Worm (Caenorhabditis elegans): ENCODE data around the gene Y17G7B.20.
A peak's percentile ranks its signal among the peaks of the same experiment; 100 is the strongest.

Y17G7B.20 gene

DNA sequence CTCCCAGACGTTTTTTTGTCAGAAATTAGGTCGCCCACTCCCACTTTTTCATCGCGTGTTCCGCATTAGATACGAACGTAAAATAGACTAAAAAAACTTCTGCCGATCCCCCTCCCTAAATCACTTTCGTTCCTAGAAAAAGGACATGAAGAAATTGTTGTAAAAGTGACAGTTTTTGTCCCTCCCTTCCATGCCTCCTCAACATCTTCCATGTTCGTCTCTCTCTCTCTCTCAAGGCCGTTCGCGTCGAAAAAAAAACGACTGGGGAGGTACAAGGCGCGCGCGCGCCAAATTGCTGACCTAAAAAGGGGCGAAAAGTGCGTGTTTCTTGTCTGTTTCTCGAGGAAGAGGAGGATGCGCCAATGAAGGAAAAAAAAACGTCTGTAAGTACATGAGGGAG, 50.9 kb downstream of the Y17G7B.20 start:
- TF ChIP-seq nhr-76 (tag; optimal IDR thresholded peaks at IDR 0.05) (no peak), mxl-3 (GFP tag; optimal IDR thresholded peaks at IDR 0.05) (peak; percentile 76), cey-2 (tag; optimal IDR thresholded peaks at IDR 0.05; ENCODE audit: borderline replicate concordance, insufficient read depth) (no peak), fkh-10 (GFP tag; optimal IDR thresholded peaks at IDR 0.05) (no peak), ceh-82 (tag; optimal IDR thresholded peaks at IDR 0.05) (no peak), dmd-8 (GFP tag; IDR thresholded peaks at IDR 0.05) (no peak), hlh-30 (tag; optimal IDR thresholded peaks at IDR 0.05; ENCODE audit: insufficient read depth) (peak; percentile 42), ceh-32 (tag; optimal IDR thresholded peaks at IDR 0.05; ENCODE audit: poor library complexity) (no peak), unc-130 (GFP tag; optimal IDR thresholded peaks at IDR 0.05) (no peak), lin-13 (GFP tag; optimal IDR thresholded peaks at IDR 0.05) (no peak), mes-2 (tag; optimal IDR thresholded peaks at IDR 0.05; ENCODE audit: poor library complexity, severe bottlenecking) (no peak), T26A8.4 (GFP tag; IDR thresholded peaks at IDR 0.05) (no peak), set-16 (GFP tag; IDR thresholded peaks at IDR 0.05) (peak; percentile 13; the same call in 1 of the 2 replicates), daf-8 (GFP tag; IDR thresholded peaks at IDR 0.05) (no peak), nhr-28 (tag; optimal IDR thresholded peaks at IDR 0.05) (peak; percentile 59), dve-1 (tag; optimal IDR thresholded peaks at IDR 0.05; ENCODE audit: insufficient read depth) (peak; percentile 12), madf-9 (GFP tag; conservative IDR thresholded peaks at IDR 0.05) (no peak), lsy-2 (tag; optimal IDR thresholded peaks at IDR 0.05) (peak in 1 of 2 experiments; percentile 13), nhr-10 (tag; optimal IDR thresholded peaks at IDR 0.05) (no peak), nhr-25 (tag; optimal IDR thresholded peaks at IDR 0.05; ENCODE audit: borderline replicate concordance, insufficient read depth) (peak; percentile 93), ztf-7 (tag; optimal IDR thresholded peaks at IDR 0.05) (no peak), mep-1 (tag; optimal IDR thresholded peaks at IDR 0.05) (peak; percentile 43), saeg-2 (GFP tag; IDR thresholded peaks at IDR 0.05) (no peak), mxl-2 (GFP tag; conservative IDR thresholded peaks at IDR 0.05) (no peak), ces-1 (GFP tag; optimal IDR thresholded peaks at IDR 0.05) (no peak), unc-62 (GFP tag; optimal IDR thresholded peaks at IDR 0.05 in 1 of 2) (peak in 1 of 2 experiments; percentile 85), unc-62 (tag; optimal IDR thresholded peaks at IDR 0.05) (no peak), ama-1 (optimal IDR thresholded peaks at IDR 0.05) (no peak), daf-16 (GFP tag; optimal IDR thresholded peaks at IDR 0.05) (no peak), daf-16 (tag; optimal IDR thresholded peaks at IDR 0.05) (no peak), tag-97 (GFP tag; IDR thresholded peaks at IDR 0.05) (no peak), dmd-6 (GFP tag; IDR thresholded peaks at IDR 0.05) (0 out of 2 replicates have a peak, but pooled peaks have one; percentile 12), R02D3.7 (tag; optimal IDR thresholded peaks at IDR 0.05) (no peak), ZK546.5 (tag; optimal IDR thresholded peaks at IDR 0.05) (no peak), egl-27 (tag; optimal IDR thresholded peaks at IDR 0.05) (no peak), nhr-6 (tag; optimal IDR thresholded peaks at IDR 0.05) (no peak), mdl-1 (tag; optimal IDR thresholded peaks at IDR 0.05) (peak in 1 of 2 experiments; percentile 41), nhr-42 (GFP tag; IDR thresholded peaks at IDR 0.05) (no peak), spr-1 (tag; optimal IDR thresholded peaks at IDR 0.05) (no peak), Y48G9A.11 (GFP tag; IDR thresholded peaks at IDR 0.05) (no peak), zip-11 (GFP tag; IDR thresholded peaks at IDR 0.05) (no peak), nhr-48 (tag; optimal IDR thresholded peaks at IDR 0.05) (peak; percentile 17), lir-3 (tag; optimal IDR thresholded peaks at IDR 0.05) (no peak), pha-4 (GFP tag; IDR thresholded peaks at IDR 0.05) (no peak), pha-4 (tag; optimal IDR thresholded peaks at IDR 0.05) (no peak), F49E8.2 (tag; optimal IDR thresholded peaks at IDR 0.05; ENCODE audit: borderline replicate concordance) (no peak), ceh-20 (GFP tag; IDR thresholded peaks at IDR 0.05) (no peak), hlh-11 (tag; optimal IDR thresholded peaks at IDR 0.05) (peak; percentile 45), arid-1 (GFP tag; conservative IDR thresholded peaks at IDR 0.05) (no peak), egl-43 (GFP tag; IDR thresholded peaks at IDR 0.05) (no peak)

Data from whole organism, L4 larva.